Worm (Caenorhabditis elegans) whole organism, L2 larva: ENCODE measurements around the gene C06A8.8.

Experiments used
- ceh-82 ChIP-seq: fragments of 150-350 bp; optimal IDR thresholded peaks from 2 replicates; lab custom pipeline; 2014; ENCODE audit warnings: missing biosample characterization, missing genetic modification characterization
- egl-27 ChIP-seq: sonication (generic microtip); optimal IDR thresholded peaks from 3 replicates; lab custom pipeline; 2017; ENCODE audit warnings: missing biosample characterization, missing genetic modification reagents, missing genetic modification characterization
- fos-1 ChIP-seq: fragments of 150-350 bp; optimal IDR thresholded peaks from 2 replicates; lab custom pipeline; 2014; ENCODE audit warnings: missing biosample characterization, missing genetic modification characterization
- lin-13 ChIP-seq: fragments of 150-350 bp; optimal IDR thresholded peaks from 2 replicates; lab custom pipeline; 2014; ENCODE audit warnings: missing biosample characterization, missing genetic modification reagents, missing genetic modification characterization
- nhr-11 ChIP-seq: fragments of 150-350 bp; optimal IDR thresholded peaks from 2 replicates; lab custom pipeline; 2014; ENCODE audit warnings: missing biosample characterization, missing genetic modification characterization
- unc-55 ChIP-seq: fragments of 150-350 bp; sonication (generic microtip); optimal IDR thresholded peaks from 3 replicates; lab custom pipeline; 2014; ENCODE audit warnings: missing biosample characterization, missing genetic modification reagents, missing genetic modification characterization
- unc-62 ChIP-seq: fragments of 150-350 bp; optimal IDR thresholded peaks from 2 replicates; lab custom pipeline; 2014; ENCODE audit warnings: missing biosample characterization, missing genetic modification reagents, missing genetic modification characterization
- ztf-11 ChIP-seq: sonication (generic microtip); optimal IDR thresholded peaks from 2 replicates; lab custom pipeline; 2017; ENCODE audit warnings: missing biosample characterization, missing genetic modification characterization

ce11 chrII:7819359-7819758, 47.5 kb upstream of the C06A8.8 start:
- TF ChIP-seq unc-62 (GFP tag; lab: Kevin White, UChicago), result no peak
- TF ChIP-seq ztf-11 (tag; lab: Kevin White, UChicago), result no peak
- TF ChIP-seq unc-55 (GFP tag; lab: Kevin White, UChicago), result no peak
- TF ChIP-seq ceh-82 (tag; lab: Kevin White, UChicago), result no peak
- TF ChIP-seq fos-1, result no peak
- TF ChIP-seq egl-27, result no peak
- no peak for TF ChIP-seq lin-13
- no peak for TF ChIP-seq nhr-11
